Fruit fly (Drosophila melanogaster) whole organism, pupa: ENCODE data around the gene CG34280.

Experiments
- CG13204 ChIP-seq: fragments of 200-800 bp; sonication (Bioruptor generic); optimal IDR thresholded peaks from 2 replicates; lab custom pipeline; 2018; ENCODE audit warnings: missing biosample characterization, mild to moderate bottlenecking, missing genetic modification characterization, moderate library complexity
- CG14655 ChIP-seq: fragments of 200-800 bp; sonication (Bioruptor generic); optimal IDR thresholded peaks from 3 replicates; lab custom pipeline; 2017; ENCODE audit warnings: mild to moderate bottlenecking, missing biosample characterization, missing genetic modification reagents, missing genetic modification characterization
- CG17806 ChIP-seq: fragments of 200-800 bp; sonication (Bioruptor generic); optimal IDR thresholded peaks from 2 replicates; lab custom pipeline; 2018; ENCODE audit warnings: missing biosample characterization, mild to moderate bottlenecking, missing genetic modification characterization, moderate library complexity
- CG4496 ChIP-seq: fragments of 200-800 bp; sonication (Bioruptor generic); IDR thresholded peaks from 3 replicates; pipeline ENCODE4 v1.3.6; 2022; ENCODE audit warnings: missing biosample characterization, missing genetic modification characterization
- CG8301 ChIP-seq: fragments of 200-800 bp; sonication (Bioruptor generic); optimal IDR thresholded peaks from 2 replicates; lab custom pipeline; 2018; ENCODE audit warnings: missing biosample characterization, mild to moderate bottlenecking, missing genetic modification characterization
- CG9948 ChIP-seq: fragments of 200-800 bp; sonication (Bioruptor generic); optimal IDR thresholded peaks from 2 replicates; lab custom pipeline; 2018; ENCODE audit warnings: missing biosample characterization, mild to moderate bottlenecking, missing genetic modification characterization, moderate library complexity
- D1 ChIP-seq: fragments of 200-800 bp; sonication (Bioruptor generic); optimal IDR thresholded peaks from 2 replicates; lab custom pipeline; 2018; ENCODE audit warnings: missing biosample characterization, mild to moderate bottlenecking, missing genetic modification characterization, moderate library complexity
- EcR ChIP-seq: fragments of 200-800 bp; sonication (Bioruptor generic); optimal IDR thresholded peaks from 3 replicates; lab custom pipeline; 2019; ENCODE audit warnings: missing biosample characterization, missing genetic modification characterization, mild to moderate bottlenecking, moderate library complexity, missing genetic modification reagents
- Ets98B ChIP-seq: fragments of 200-800 bp; sonication (Bioruptor generic); IDR thresholded peaks from 2 replicates; pipeline ENCODE4 v1.3.6; 2022; ENCODE audit warnings: missing biosample characterization, missing genetic modification characterization
- Pif1B ChIP-seq: fragments of 200-800 bp; sonication (Bioruptor generic); optimal IDR thresholded peaks from 3 replicates; lab custom pipeline; 2016; ENCODE audit warnings: missing biosample characterization, missing genetic modification characterization
- fd96Ca ChIP-seq: fragments of 200-800 bp; sonication (Bioruptor generic); IDR thresholded peaks from 3 replicates; pipeline ENCODE4 v1.3.6; 2022; ENCODE audit warnings: missing biosample characterization, missing genetic modification characterization
- rn ChIP-seq: fragments of 200-800 bp; sonication (Bioruptor generic); IDR thresholded peaks from 2 replicates; pipeline ENCODE4 v1.3.6; 2022; ENCODE audit warnings: missing biosample characterization, missing genetic modification characterization

dm6 chr3R:17406411-17406810, 2.9 kb upstream of the CG34280 start, which contains the start of the genes CG42824 and CG42798:
- TF ChIP-seq CG13204 (GFP tag; lab: Kevin White, UChicago) (no peak), CG17806 (tag; lab: Kevin White, UChicago) (no peak), fd96Ca (GFP tag; lab: Robert Waterston, UW) (no peak), D1 (tag; lab: Kevin White, UChicago) (no peak), CG14655 (GFP tag; lab: Kevin White, UChicago) (no peak), CG4496 (GFP tag; lab: Robert Waterston, UW) (no peak), CG8301 (tag; lab: Kevin White, UChicago) (no peak), rn (no peak), Pif1B (GFP tag; lab: Kevin White, UChicago) (no peak), Ets98B (GFP tag; lab: Robert Waterston, UW) (no peak), EcR (GFP tag; lab: Kevin White, UChicago) (no peak), CG9948 (no peak)
